Worm (Caenorhabditis elegans) whole organism, early embryonic: Measurements from ENCODE around the gene cest-35.2.

Source experiments
- B0310.2 ChIP-seq: sonication (generic microtip); optimal IDR thresholded peaks from 2 replicates; lab custom pipeline; 2016; ENCODE audit warnings: mild to moderate bottlenecking, missing genetic modification characterization, missing compliant biosample characterization
- aly-1 ChIP-seq: sonication (generic microtip); optimal IDR thresholded peaks from 2 replicates; lab custom pipeline; 2016; ENCODE audit warnings: missing genetic modification characterization, missing compliant biosample characterization
- ama-1 ChIP-seq: fragments of 150-350 bp; optimal IDR thresholded peaks from 2 replicates; lab custom pipeline; 2014
- ceh-13 ChIP-seq: fragments of 200-800 bp; sonication (Bioruptor generic); optimal IDR thresholded peaks from 2 replicates; lab custom pipeline; 2018; ENCODE audit warnings: mild to moderate bottlenecking, missing genetic modification characterization, missing compliant biosample characterization
- ceh-36 ChIP-seq: sonication (generic microtip); optimal IDR thresholded peaks from 2 replicates; lab custom pipeline; 2016; ENCODE audit warnings: missing genetic modification characterization, inconsistent platforms, missing compliant biosample characterization
- ets-7 ChIP-seq: sonication (generic microtip); optimal IDR thresholded peaks from 2 replicates; lab custom pipeline; 2016; ENCODE audit warnings: missing genotype, missing genetic modification characterization, missing compliant biosample characterization
- flt-1 ChIP-seq: fragments of 200-800 bp; sonication (Bioruptor generic); IDR thresholded peaks from 2 replicates; pipeline ENCODE4 v1.3.6; 2022; ENCODE audit warnings: missing genetic modification characterization, missing compliant biosample characterization
- hmbx-1 ChIP-seq: sonication (generic microtip); optimal IDR thresholded peaks from 2 replicates; lab custom pipeline; 2016; ENCODE audit warnings: mild to moderate bottlenecking, missing genetic modification characterization, missing compliant biosample characterization
- hmg-4 ChIP-seq: fragments of 200-800 bp; sonication (Bioruptor generic); optimal IDR thresholded peaks from 2 replicates; lab custom pipeline; 2018; ENCODE audit warnings: mild to moderate bottlenecking, missing genetic modification characterization, missing compliant biosample characterization
- pes-1 ChIP-seq: fragments of 200-800 bp; sonication (Bioruptor generic); IDR thresholded peaks from 2 replicates; pipeline ENCODE4 v1.3.6; 2022; ENCODE audit warnings: missing genetic modification reagents, missing genetic modification characterization, missing compliant biosample characterization
- sea-1 ChIP-seq: fragments of 200-800 bp; sonication (Bioruptor generic); conservative IDR thresholded peaks from 2 replicates; pipeline ENCODE4 v1.3.6; 2022; ENCODE audit warnings: missing genetic modification characterization, missing compliant biosample characterization
- tbx-37 ChIP-seq: fragments of 200-800 bp; sonication (Bioruptor generic); conservative IDR thresholded peaks from 2 replicates; pipeline ENCODE4 v1.3.6; 2022; ENCODE audit warnings: missing genetic modification reagents, missing genetic modification characterization, missing compliant biosample characterization
- tra-4 ChIP-seq: sonication (generic microtip); optimal IDR thresholded peaks from 2 replicates; lab custom pipeline; 2017; ENCODE audit warnings: missing genetic modification characterization, missing compliant biosample characterization

ce11 chrV:5239404-5239803, 2.4 kb upstream of the cest-35.2 start, which contains the start of gene C52A10.3:
- TF ChIP-seq hmbx-1 (no peak), flt-1 (no peak), ets-7 (no peak), ceh-13 (GFP tag; lab: Kevin White, UChicago) (no peak), tbx-37 (GFP tag; lab: Robert Waterston, UW) (no peak), tra-4 (tag; lab: Kevin White, UChicago) (no peak), ama-1 (lab: Kevin White, UChicago) (no peak), aly-1 (no peak), ceh-36 (tag; lab: Kevin White, UChicago) (no peak), hmg-4 (GFP tag; lab: Kevin White, UChicago) (no peak), B0310.2 (tag; lab: Kevin White, UChicago) (no peak), pes-1 (GFP tag; lab: Robert Waterston, UW) (no peak), sea-1 (no peak)
